Fruit fly (Drosophila melanogaster): ENCODE measurements around the gene lace.

- TF ChIP-seq hbn (GFP tag; IDR thresholded peaks at IDR 0.05; ENCODE audit: partially characterized antibody), result no peak
- no peak for TF ChIP-seq CG7271 (tag; optimal IDR thresholded peaks at IDR 0.05)
- TF ChIP-seq CG34376 (GFP tag; optimal IDR thresholded peaks at IDR 0.05), result no peak
These were observed 35.4 kb upstream of the lace start for dm6 chr2L:15463515-15463914.

Measured in whole organism, embryonic.